Worm (Caenorhabditis elegans): ENCODE measurements around the gene F08G2.4.

DNA sequence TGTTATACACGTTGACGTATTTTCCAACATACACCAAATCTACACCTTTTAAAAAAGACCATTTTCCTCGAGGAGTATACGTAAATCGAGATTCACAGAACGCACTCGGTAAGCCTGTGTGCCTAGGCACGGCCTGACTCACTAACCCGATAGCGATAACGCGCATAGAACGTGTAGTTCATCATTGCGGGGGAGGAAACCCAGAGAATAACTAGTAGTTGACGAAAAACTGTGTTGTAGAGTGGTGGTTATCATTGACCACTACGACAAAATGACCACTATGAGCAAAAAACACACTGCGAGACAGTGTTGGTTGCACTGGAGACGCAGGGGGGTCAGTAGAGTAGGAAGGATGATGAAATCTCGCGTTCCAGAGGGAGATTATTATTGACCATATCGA, 29.4 kb downstream of the F08G2.4 start:
- TF ChIP-seq cnd-1 (tag; optimal IDR thresholded peaks at IDR 0.05) = no peak
- no peak for TF ChIP-seq mep-1 (tag; optimal IDR thresholded peaks at IDR 0.05)
- TF ChIP-seq zip-8 (tag; optimal IDR thresholded peaks at IDR 0.05) = no peak
- TF ChIP-seq nhr-12 (tag; optimal IDR thresholded peaks at IDR 0.05) = no peak
- no peak for TF ChIP-seq pha-4 (tag; optimal IDR thresholded peaks at IDR 0.05)

Data from whole organism, mixed stage, embryonic.